Fruit fly (Drosophila melanogaster) whole organism, embryonic: ENCODE data around the gene CG34251.

Source experiments
- Bdp1 ChIP-seq: fragments of 200-800 bp; sonication (Bioruptor generic); optimal IDR thresholded peaks from 3 replicates; lab custom pipeline; 2016; ENCODE audit warnings: missing biosample characterization, missing genetic modification characterization
- CG10209 ChIP-seq: fragments of 200-800 bp; sonication (Bioruptor generic); optimal IDR thresholded peaks from 3 replicates; lab custom pipeline; 2017; ENCODE audit warnings: missing biosample characterization, mild to moderate bottlenecking, missing genetic modification characterization, missing genetic modification reagents
- CG10654 ChIP-seq: fragments of 200-800 bp; sonication (Bioruptor generic); optimal IDR thresholded peaks from 2 replicates; lab custom pipeline; 2016; ENCODE audit warnings: missing biosample characterization, missing genetic modification characterization
- CG11247 ChIP-seq: fragments of 200-800 bp; sonication (Bioruptor generic); IDR thresholded peaks from 2 replicates; pipeline ENCODE4 v1.3.6; 2022; ENCODE audit warnings: missing biosample characterization, missing genetic modification characterization
- CG2116 ChIP-seq: fragments of 200-800 bp; sonication (Bioruptor generic); optimal IDR thresholded peaks from 3 replicates; lab custom pipeline; 2018; ENCODE audit warnings: missing biosample characterization, mild to moderate bottlenecking, missing genetic modification characterization
- CkIIα-i1 ChIP-seq: fragments of 200-800 bp; sonication (Bioruptor generic); IDR thresholded peaks from 2 replicates; pipeline ENCODE4 v1.3.6; 2022; ENCODE audit warnings: missing biosample characterization, missing genetic modification characterization
- ci ChIP-seq: fragments of 200-800 bp; sonication (Bioruptor generic); IDR thresholded peaks from 3 replicates; pipeline ENCODE4 v1.3.6; 2022; ENCODE audit warnings: missing biosample characterization, missing genetic modification characterization
- fru ChIP-seq: fragments of >200 bp; optimal IDR thresholded peaks from 2 replicates; lab custom pipeline; 2017
- h ChIP-seq: fragments of >200 bp; optimal IDR thresholded peaks from 2 replicates; lab custom pipeline; 2017
- hbn ChIP-seq: fragments of 200-800 bp; sonication (Bioruptor generic); IDR thresholded peaks from 2 replicates; pipeline ENCODE4 v1.3.6; 2022; ENCODE audit warnings: missing biosample characterization, missing genetic modification characterization; ENCODE audit not compliant: partially characterized antibody

Gene CG34251

dm6 chr3L:17719754-17720153, 48.3 kb downstream of the CG34251 start, which contains the start of gene CheB74a:
CheB74a (minus strand) TSS chr3L:17719854.
- TF ChIP-seq fru (lab: Kevin White, UChicago) = no peak
- no peak for TF ChIP-seq ci (GFP tag; lab: Robert Waterston, UW)
- no peak for TF ChIP-seq h (lab: Kevin White, UChicago)

dm6 chr3L:17729278-17729677, 57.9 kb downstream of the CG34251 start, which contains the start of gene CG6052:
CG6052 (minus strand) TSS chr3L:17729378.
- TF ChIP-seq Bdp1 (GFP tag; lab: Kevin White, UChicago) = no peak
- TF ChIP-seq CG10654 (GFP tag; lab: Kevin White, UChicago) = no peak
- no peak for TF ChIP-seq CkIIα-i1
- no peak for TF ChIP-seq CG2116 (GFP tag; lab: Kevin White, UChicago)
- TF ChIP-seq hbn = no peak
- no peak for TF ChIP-seq CG10209 (GFP tag; lab: Kevin White, UChicago)
- no peak for TF ChIP-seq CG11247 (GFP tag; lab: Robert Waterston, UW)
- TF ChIP-seq, all 482 proteins: peak for 0
